Worm (Caenorhabditis elegans): ENCODE measurements around the gene avr-15.

ce11 chrV:13497322-13497847, 14.1 kb downstream of the avr-15 start, which contains the start of the genes eea-1 and gut-2:
- TF ChIP-seq klf-2 (GFP tag; conservative IDR thresholded peaks at IDR 0.05) (no peak), ref-1 (GFP tag; conservative IDR thresholded peaks at IDR 0.05) (no peak), med-1 (GFP tag; optimal IDR thresholded peaks at IDR 0.05; ENCODE audit: insufficient read depth) (no peak), ztf-23 (GFP tag; IDR thresholded peaks at IDR 0.05) (no peak), flt-1 (GFP tag; IDR thresholded peaks at IDR 0.05) (no peak), T22C8.4 (GFP tag; IDR thresholded peaks at IDR 0.05) (no peak), tab-1 (GFP tag; IDR thresholded peaks at IDR 0.05) (no peak), cog-1 (tag; optimal IDR thresholded peaks at IDR 0.05) (no peak), ztf-29 (GFP tag; IDR thresholded peaks at IDR 0.05) (no peak)
